Worm (Caenorhabditis elegans): ENCODE results near the gene dyf-6.

DNA sequence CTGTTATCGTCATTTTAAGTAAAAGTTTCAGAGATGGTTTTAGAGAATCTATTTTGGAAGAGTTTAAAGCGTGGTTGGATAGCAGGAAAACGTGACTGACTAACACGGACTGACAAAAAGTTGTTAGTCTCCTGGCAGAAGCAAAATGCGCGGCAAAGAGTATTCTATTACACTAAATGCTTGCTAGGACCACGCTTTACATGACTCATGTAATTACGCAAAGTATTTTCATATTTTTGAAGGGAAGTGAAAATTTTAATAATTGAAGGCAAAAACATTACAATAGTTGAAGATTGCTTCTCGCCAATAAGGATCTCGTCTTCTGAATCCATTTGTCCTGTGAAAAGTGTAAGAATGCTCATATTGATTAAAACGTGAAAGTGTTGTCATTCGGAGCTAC is 19.9 kb upstream of the dyf-6 start, which contains the start of gene gur-3:
- no peak for TF ChIP-seq nhr-237 (tag; optimal IDR thresholded peaks at IDR 0.05)
- TF ChIP-seq sptf-1 (tag; optimal IDR thresholded peaks at IDR 0.05) = no peak
- TF ChIP-seq snpc-4 (tag; optimal IDR thresholded peaks at IDR 0.05) = no peak
- no peak for TF ChIP-seq nhr-2 (tag; optimal IDR thresholded peaks at IDR 0.05)
- no peak for TF ChIP-seq ces-1 (GFP tag; optimal IDR thresholded peaks at IDR 0.05)
- TF ChIP-seq elt-1 (tag; optimal IDR thresholded peaks at IDR 0.05; ENCODE audit: borderline replicate concordance, insufficient read depth) = no peak
- TF ChIP-seq nhr-28 (tag; optimal IDR thresholded peaks at IDR 0.05) = no peak
- no peak for TF ChIP-seq unc-39 (tag; optimal IDR thresholded peaks at IDR 0.05)
- no peak for TF ChIP-seq mep-1 (tag; optimal IDR thresholded peaks at IDR 0.05)

Data from whole organism, mixed stage, embryonic.